In genomic region chrX:3548568-3548967, dm6 we compare ENCODE assay signal across 3 fruit fly cellular contexts.
TF ChIP-seq lines count a peak whose summit lies in the region.

No protein-coding gene starts in this region.

- no peak for TF ChIP-seq CTCF in whole organism, embryonic (GFP tag; optimal IDR thresholded peaks at IDR 0.05; lab: Kevin White, UChicago)

TF ChIP-seq in whole organism, embryonic, 481 proteins besides CTCF, POLR2A, EP300 and RAD21 (continues in another document):
- TF ChIP-seq lab (GFP tag; optimal IDR thresholded peaks at IDR 0.05; lab: Kevin White, UChicago): peak; percentile 65
- peak; percentile 20 for TF ChIP-seq CG15269 (tag; optimal IDR thresholded peaks at IDR 0.05; lab: Kevin White, UChicago)
- peak; percentile 26 for TF ChIP-seq CG10209 (GFP tag; optimal IDR thresholded peaks at IDR 0.05; lab: Kevin White, UChicago)
- peak; percentile 45 for TF ChIP-seq CG2678 (tag; optimal IDR thresholded peaks at IDR 0.05; lab: Kevin White, UChicago)
- 0 out of 3 replicates have a peak, but pooled peaks have one; percentile 11 for TF ChIP-seq Dbx (GFP tag; IDR thresholded peaks at IDR 0.05; lab: Robert Waterston, UW)
- 0 out of 2 replicates have a peak, but pooled peaks have one; percentile 45 for TF ChIP-seq stc (GFP tag; IDR thresholded peaks at IDR 0.05; lab: Robert Waterston, UW)
- TF ChIP-seq grau (tag; optimal IDR thresholded peaks at IDR 0.05; lab: Kevin White, UChicago): peak; percentile 0
- TF ChIP-seq HHEX (GFP tag; optimal IDR thresholded peaks at IDR 0.05; lab: Kevin White, UChicago): no peak
- peak; percentile 11 for TF ChIP-seq fd96Cb (tag; optimal IDR thresholded peaks at IDR 0.05; lab: Kevin White, UChicago)
- peak; percentile 3 for TF ChIP-seq scrt (GFP tag; optimal IDR thresholded peaks at IDR 0.05; lab: Kevin White, UChicago)
- peak in 1 of 2 experiments; percentile 52 for TF ChIP-seq Hr51 (GFP tag; optimal IDR thresholded peaks at IDR 0.05; lab: Kevin White, UChicago)
- TF ChIP-seq Poxn (GFP tag; IDR thresholded peaks at IDR 0.05; lab: Robert Waterston, UW): no peak
- peak; percentile 35 for TF ChIP-seq cwo (GFP tag; optimal IDR thresholded peaks at IDR 0.05; lab: Kevin White, UChicago)
- no peak for TF ChIP-seq CG12071 (GFP tag; optimal IDR thresholded peaks at IDR 0.05; lab: Kevin White, UChicago)
- TF ChIP-seq zfh2 (GFP tag; optimal IDR thresholded peaks at IDR 0.05; lab: Kevin White, UChicago): peak; percentile 8
- peak; percentile 23 for TF ChIP-seq CG1603 (tag; optimal IDR thresholded peaks at IDR 0.05; lab: Kevin White, UChicago)
- peak; percentile 42; the same call in 1 of the 2 replicates for TF ChIP-seq ttk (GFP tag; IDR thresholded peaks at IDR 0.05; lab: Robert Waterston, UW)
- TF ChIP-seq CG7786 (GFP tag; optimal IDR thresholded peaks at IDR 0.05; lab: Kevin White, UChicago): peak; percentile 26
- peak; percentile 53; the same call in 1 of the 2 replicates for TF ChIP-seq ranshi (GFP tag; IDR thresholded peaks at IDR 0.05; lab: Robert Waterston, UW)
- TF ChIP-seq CG31441 (GFP tag; IDR thresholded peaks at IDR 0.05; lab: Robert Waterston, UW): peak; percentile 17; the same call in 1 of the 2 replicates
- peak; percentile 24 for TF ChIP-seq Oli (tag; optimal IDR thresholded peaks at IDR 0.05; lab: Kevin White, UChicago)
- peak; percentile 41; the same call in 1 of the 2 replicates for TF ChIP-seq lmd (GFP tag; IDR thresholded peaks at IDR 0.05; lab: Robert Waterston, UW)
- TF ChIP-seq C15 (GFP tag; IDR thresholded peaks at IDR 0.05; lab: Robert Waterston, UW): no peak
- peak; percentile 4 for TF ChIP-seq CG17385 (GFP tag; optimal IDR thresholded peaks at IDR 0.05; lab: Kevin White, UChicago)
- peak; percentile 34 for TF ChIP-seq Sox102F (GFP tag; optimal IDR thresholded peaks at IDR 0.05; lab: Kevin White, UChicago)
- peak in 1 of 2 experiments; percentile 14 for TF ChIP-seq dpn (GFP tag; optimal IDR thresholded peaks at IDR 0.05; lab: Kevin White, UChicago)
- TF ChIP-seq Pdp1 (GFP tag; optimal IDR thresholded peaks at IDR 0.05; lab: Kevin White, UChicago): peak; percentile 16 to 17
- TF ChIP-seq unpg (GFP tag; optimal IDR thresholded peaks at IDR 0.05; lab: Kevin White, UChicago): peak; percentile 3

TF ChIP-seq in whole organism, prepupa, 60 proteins besides CTCF, POLR2A, EP300 and RAD21:
- TF ChIP-seq CG11902 (GFP tag; optimal IDR thresholded peaks at IDR 0.05; lab: Kevin White, UChicago): no peak
- TF ChIP-seq CG11762 (GFP tag; optimal IDR thresholded peaks at IDR 0.05; lab: Kevin White, UChicago; ENCODE audit: insufficient read depth): no peak
- peak; percentile 25; the same call in 1 of the 3 replicates for TF ChIP-seq CG8119 (GFP tag; IDR thresholded peaks at IDR 0.05; lab: Robert Waterston, UW)
- TF ChIP-seq Eip78C (GFP tag; lab: Kevin White, UChicago): peak; percentile 54
- peak; percentile 4 for TF ChIP-seq pdm3 (GFP tag; optimal IDR thresholded peaks at IDR 0.05; lab: Kevin White, UChicago)
- TF ChIP-seq vri (GFP tag; optimal IDR thresholded peaks at IDR 0.05; lab: Kevin White, UChicago): no peak
- peak; percentile 25 for TF ChIP-seq CG32006 (GFP tag; optimal IDR thresholded peaks at IDR 0.05; lab: Kevin White, UChicago)
- TF ChIP-seq svp (GFP tag; lab: Kevin White, UChicago): peak; percentile 41
- peak; percentile 9 for TF ChIP-seq CG4318 (GFP tag; optimal IDR thresholded peaks at IDR 0.05; lab: Kevin White, UChicago)

TF ChIP-seq in whole organism, pupa, 21 proteins besides CTCF, POLR2A, EP300 and RAD21:
- TF ChIP-seq CG14655 (GFP tag; optimal IDR thresholded peaks at IDR 0.05; lab: Kevin White, UChicago) (peak; percentile 2), CG34367 (tag; optimal IDR thresholded peaks at IDR 0.05; lab: Kevin White, UChicago) (no peak)

Comparison
In these comparisons a context has a peak if more than half of its experiments do, and no peak if none do; other contexts are left out.
1. Of the 7 proteins assayed by ChIP-seq in both whole organism, embryonic and whole organism, prepupa: peak only in whole organism, embryonic: Sox102F; only in whole organism, prepupa: none; in both: none; in neither: 6.